Worm (Caenorhabditis elegans) whole organism, midembryonic: ENCODE results near the gene elo-2.

Source experiments
- T22C8.4 ChIP-seq: fragments of 200-800 bp; sonication (Bioruptor generic); IDR thresholded peaks from 2 replicates; pipeline ENCODE4 v1.3.6; 2022; ENCODE audit warnings: missing genetic modification characterization, missing compliant biosample characterization
- cog-1 ChIP-seq: sonication (generic microtip); optimal IDR thresholded peaks from 2 replicates; lab custom pipeline; 2016; ENCODE audit warnings: missing genetic modification characterization, missing compliant biosample characterization
- flt-1 ChIP-seq: fragments of 200-800 bp; sonication (Bioruptor generic); IDR thresholded peaks from 2 replicates; pipeline ENCODE4 v1.3.6; 2022; ENCODE audit warnings: missing genetic modification characterization, missing compliant biosample characterization
- klf-2 ChIP-seq: fragments of 200-800 bp; sonication (Bioruptor generic); conservative IDR thresholded peaks from 2 replicates; pipeline ENCODE4 v1.3.6; 2022; ENCODE audit warnings: missing genetic modification reagents, missing genetic modification characterization, missing compliant biosample characterization
- med-1 ChIP-seq: sonication (generic microtip); optimal IDR thresholded peaks from 2 replicates; lab custom pipeline; 2017; ENCODE audit warnings: missing genetic modification characterization, mild to moderate bottlenecking, missing compliant biosample characterization, antibody characterized with exemption, missing genetic modification reagents; ENCODE audit not compliant: insufficient read depth
- ref-1 ChIP-seq: fragments of 200-800 bp; sonication (Bioruptor generic); conservative IDR thresholded peaks from 2 replicates; pipeline ENCODE4 v1.3.6; 2022; ENCODE audit warnings: missing genetic modification reagents, missing genetic modification characterization, missing compliant biosample characterization
- tab-1 ChIP-seq: fragments of 200-800 bp; sonication (Bioruptor generic); IDR thresholded peaks from 2 replicates; pipeline ENCODE4 v1.3.6; 2022; ENCODE audit warnings: missing genetic modification characterization, missing compliant biosample characterization
- ztf-23 ChIP-seq: fragments of 200-800 bp; sonication (Bioruptor generic); IDR thresholded peaks from 2 replicates; pipeline ENCODE4 v1.3.6; 2022; ENCODE audit warnings: missing genetic modification reagents, missing genetic modification characterization, missing compliant biosample characterization
- ztf-29 ChIP-seq: fragments of 200-800 bp; sonication (Bioruptor generic); IDR thresholded peaks from 2 replicates; pipeline ENCODE4 v1.3.6; 2022; ENCODE audit warnings: missing genetic modification reagents, missing genetic modification characterization, missing compliant biosample characterization

Gene elo-2

DNA sequence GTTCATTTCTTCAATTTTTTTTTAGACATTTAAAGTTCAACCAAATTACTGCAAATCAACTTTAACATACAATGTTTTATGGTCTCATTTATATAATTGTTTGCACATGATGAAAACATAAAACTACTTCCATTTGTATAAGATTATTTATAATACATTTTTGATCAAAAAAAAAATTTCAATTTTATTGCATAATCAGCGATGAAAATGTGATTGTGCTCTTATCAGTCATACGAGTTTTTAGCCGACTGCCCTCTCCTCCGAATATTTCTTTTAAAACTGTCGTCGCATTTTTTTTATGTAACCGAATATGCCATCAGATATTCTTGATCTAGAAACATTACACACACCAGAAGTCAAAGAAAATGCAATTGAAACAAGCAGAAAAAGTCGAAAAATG, 26.8 kb downstream of the elo-2 start, which contains the start of gene F08A7.1:
Gene F08A7.1, plus strand, starts transcription at position 191 of the 400 bp plus-strand sequence.
- TF ChIP-seq tab-1 (no peak), cog-1 (tag; lab: Kevin White, UChicago) (no peak), klf-2 (GFP tag; lab: Robert Waterston, UW) (no peak), ref-1 (no peak), ztf-23 (no peak), T22C8.4 (no peak), ztf-29 (GFP tag; lab: Robert Waterston, UW) (no peak), med-1 (GFP tag; lab: Kevin White, UChicago) (no peak), flt-1 (no peak)

DNA sequence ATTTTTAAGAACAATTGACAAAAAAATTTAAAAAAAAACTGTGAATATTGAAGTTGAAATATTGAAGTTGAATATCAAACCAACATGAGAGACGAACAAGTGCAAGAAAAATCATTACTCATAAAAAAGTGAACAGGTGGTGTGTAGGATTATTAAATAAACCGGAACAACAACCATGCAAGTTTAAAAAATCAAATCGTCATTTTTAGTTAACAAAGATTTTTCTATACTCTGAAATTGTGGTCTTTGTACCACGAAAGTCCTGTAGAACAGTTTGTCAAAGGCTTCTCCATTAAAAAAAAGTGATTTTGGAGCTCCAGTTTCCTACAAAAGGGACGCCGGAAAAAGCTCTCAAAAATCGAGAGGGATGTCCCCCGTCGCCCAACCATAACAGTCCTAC, 27.2 kb downstream of the elo-2 start, which contains the start of gene C06A12.19:
Gene C06A12.19, minus strand, starts transcription at position 101 of the 400 bp plus-strand sequence.
- TF ChIP-seq tab-1 (no peak), ztf-23 (no peak), ref-1 (no peak), ztf-29 (GFP tag; lab: Robert Waterston, UW) (no peak), med-1 (GFP tag; lab: Kevin White, UChicago) (no peak), klf-2 (GFP tag; lab: Robert Waterston, UW) (no peak), flt-1 (no peak), cog-1 (tag; lab: Kevin White, UChicago) (no peak), T22C8.4 (no peak)

DNA sequence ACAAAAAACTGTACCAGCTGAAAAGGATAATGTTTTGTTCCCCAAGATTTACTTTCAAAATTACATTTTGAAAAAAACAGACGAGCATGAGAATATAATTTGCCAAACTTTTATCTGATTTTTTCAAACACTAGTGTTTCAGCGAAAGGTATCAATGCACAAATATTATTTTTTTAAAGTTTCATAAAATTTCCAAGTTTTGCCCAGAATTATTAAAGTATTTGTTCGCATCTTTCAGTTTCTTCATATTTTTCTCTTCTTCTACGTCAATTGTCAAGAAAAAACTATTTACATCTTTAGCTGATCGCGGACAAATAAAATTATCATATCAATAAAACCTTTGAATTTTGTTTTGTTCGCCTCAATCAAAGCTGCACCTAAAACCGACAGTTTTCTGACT, 30.2 kb downstream of the elo-2 start, which contains the start of gene C06A12.8:
Gene C06A12.8, plus strand, starts transcription at position 301 of the 400 bp plus-strand sequence.
- no peak for TF ChIP-seq ztf-23
- TF ChIP-seq ztf-29 (GFP tag; lab: Robert Waterston, UW), result no peak
- no peak for TF ChIP-seq T22C8.4
- TF ChIP-seq klf-2 (GFP tag; lab: Robert Waterston, UW), result no peak
- TF ChIP-seq med-1 (GFP tag; lab: Kevin White, UChicago), result no peak
- TF ChIP-seq tab-1, result no peak
- TF ChIP-seq ref-1, result no peak
- no peak for TF ChIP-seq cog-1 (tag; lab: Kevin White, UChicago)
- no peak for TF ChIP-seq flt-1

DNA sequence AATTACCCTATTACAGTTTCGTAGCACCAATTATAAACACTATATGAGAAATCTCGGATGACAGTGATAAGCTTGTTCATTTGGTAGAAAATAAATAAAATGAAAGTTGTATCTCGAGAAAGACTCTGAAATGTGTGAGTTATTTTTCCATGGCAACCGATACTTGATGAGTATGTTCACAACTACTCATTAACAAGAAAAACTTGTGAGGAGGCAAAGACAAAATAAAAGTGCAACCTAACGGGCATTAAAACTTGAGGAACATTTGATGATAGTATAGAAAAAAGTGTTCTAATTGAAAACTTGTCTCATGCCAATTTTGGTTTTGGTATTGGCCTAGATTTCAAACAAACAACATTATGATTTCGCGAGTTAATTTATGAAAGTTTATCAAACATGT, 30.7 kb downstream of the elo-2 start, which contains the start of gene gcy-27:
Gene gcy-27, minus strand, starts transcription at position 101 of the 400 bp plus-strand sequence.
- no peak for TF ChIP-seq med-1 (GFP tag; lab: Kevin White, UChicago)
- TF ChIP-seq ztf-29 (GFP tag; lab: Robert Waterston, UW), result no peak
- no peak for TF ChIP-seq ref-1
- no peak for TF ChIP-seq cog-1 (tag; lab: Kevin White, UChicago)
- TF ChIP-seq ztf-23, result no peak
- TF ChIP-seq T22C8.4, result no peak
- TF ChIP-seq tab-1, result no peak
- TF ChIP-seq klf-2 (GFP tag; lab: Robert Waterston, UW), result no peak
- no peak for TF ChIP-seq flt-1

DNA sequence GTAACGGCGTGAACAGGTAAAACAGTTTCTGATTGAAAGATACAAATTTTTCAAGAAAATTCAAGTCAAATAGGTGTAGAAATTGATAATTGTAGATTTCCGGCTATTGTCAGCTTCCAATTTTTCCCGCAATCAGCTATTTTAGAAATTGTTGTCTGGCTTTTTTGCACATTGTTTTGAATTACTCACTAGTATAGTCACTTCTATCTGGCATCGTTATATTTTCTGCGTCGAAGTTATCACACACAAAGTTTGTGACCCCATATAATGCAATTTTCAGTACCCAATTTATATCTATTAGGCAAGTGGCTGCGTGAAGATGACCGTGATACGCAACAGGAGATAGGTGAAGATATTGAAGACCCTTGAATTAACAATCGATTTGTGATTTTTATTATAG, 32.0 kb downstream of the elo-2 start:
- TF ChIP-seq ref-1, result no peak
- no peak for TF ChIP-seq klf-2 (GFP tag; lab: Robert Waterston, UW)
- no peak for TF ChIP-seq tab-1
- no peak for TF ChIP-seq flt-1
- no peak for TF ChIP-seq T22C8.4
- TF ChIP-seq ztf-23, result no peak
- no peak for TF ChIP-seq med-1 (GFP tag; lab: Kevin White, UChicago)
- no peak for TF ChIP-seq ztf-29 (GFP tag; lab: Robert Waterston, UW)
- no peak for TF ChIP-seq cog-1 (tag; lab: Kevin White, UChicago)

DNA sequence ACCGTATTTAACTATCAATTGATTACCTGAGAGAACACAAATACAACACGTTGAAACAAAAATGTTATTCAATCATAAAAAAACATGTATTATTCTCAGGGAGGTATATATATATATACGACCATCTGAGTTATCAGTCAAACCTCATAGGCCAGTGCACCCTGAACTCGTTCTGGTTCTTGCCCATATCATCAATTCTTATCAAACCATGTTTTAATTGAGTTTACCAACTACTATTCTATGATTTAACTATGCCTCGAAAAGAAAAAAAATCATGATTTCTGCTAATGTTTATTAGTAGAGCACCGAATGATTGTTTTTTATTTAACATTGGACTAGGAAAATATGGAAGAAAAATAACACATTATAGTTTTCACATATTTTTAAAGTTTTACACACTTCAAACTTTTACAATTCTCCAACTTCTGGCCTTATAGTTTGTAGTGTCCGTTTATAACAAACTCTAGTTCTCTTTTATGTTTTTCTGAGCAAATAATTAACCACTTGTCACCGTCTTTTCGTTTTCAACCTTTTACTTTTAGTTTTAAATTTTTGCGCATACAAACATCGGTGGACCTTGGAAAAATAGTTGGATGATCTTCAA, 34.9 kb downstream of the elo-2 start:
- TF ChIP-seq klf-2 (GFP tag; lab: Robert Waterston, UW) (no peak), ztf-23 (no peak), ref-1 (no peak), tab-1 (no peak), flt-1 (no peak), ztf-29 (GFP tag; lab: Robert Waterston, UW) (no peak), cog-1 (tag; lab: Kevin White, UChicago) (no peak), T22C8.4 (no peak)

DNA sequence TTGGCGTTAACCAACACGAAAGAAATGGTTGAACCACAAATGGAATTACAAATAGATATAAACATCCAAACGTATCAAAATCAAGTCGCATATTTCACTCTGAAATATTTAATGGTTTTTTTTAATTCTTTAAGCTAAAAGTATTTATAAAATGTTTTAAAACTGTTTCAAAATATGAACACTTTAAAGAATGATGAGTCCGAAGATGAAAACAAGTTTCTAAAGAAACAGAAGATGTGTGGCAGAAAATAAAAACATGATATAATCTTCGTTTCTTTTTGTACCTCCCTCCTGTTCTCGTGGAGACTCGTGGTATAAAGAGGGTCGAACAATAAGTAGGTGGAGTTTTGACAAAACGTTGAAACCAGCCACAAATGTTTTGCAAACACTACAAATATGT, 35.9 kb downstream of the elo-2 start, which contains the start of gene lact-6:
Gene lact-6, minus strand, starts transcription at position 101 of the 400 bp plus-strand sequence.
- TF ChIP-seq med-1 (GFP tag; lab: Kevin White, UChicago), result no peak
- no peak for TF ChIP-seq T22C8.4
- TF ChIP-seq ztf-23, result no peak
- no peak for TF ChIP-seq tab-1
- no peak for TF ChIP-seq ref-1

DNA sequence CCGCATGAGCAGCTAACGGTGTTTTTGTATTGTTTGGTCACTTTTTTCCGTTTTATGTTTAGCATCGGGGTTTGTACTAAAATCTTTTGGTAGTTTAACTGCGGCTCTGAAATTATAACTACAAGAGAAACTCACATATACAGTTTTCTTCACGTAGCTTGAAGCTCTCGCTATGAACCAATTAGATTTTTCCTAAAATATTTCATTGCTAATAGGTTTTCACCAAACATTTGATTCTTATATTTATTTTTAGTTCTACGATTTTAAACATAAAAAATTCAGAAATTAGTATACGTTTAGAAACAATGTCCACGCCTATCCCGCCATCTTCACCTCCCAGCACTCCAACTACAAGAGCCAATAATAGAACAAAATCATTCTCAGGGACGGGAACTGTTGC, 39.8 kb downstream of the elo-2 start, which contains the start of gene C06A12.3:
Gene C06A12.3, plus strand, starts transcription at position 301 of the 400 bp plus-strand sequence.
- TF ChIP-seq tab-1, result no peak

DNA sequence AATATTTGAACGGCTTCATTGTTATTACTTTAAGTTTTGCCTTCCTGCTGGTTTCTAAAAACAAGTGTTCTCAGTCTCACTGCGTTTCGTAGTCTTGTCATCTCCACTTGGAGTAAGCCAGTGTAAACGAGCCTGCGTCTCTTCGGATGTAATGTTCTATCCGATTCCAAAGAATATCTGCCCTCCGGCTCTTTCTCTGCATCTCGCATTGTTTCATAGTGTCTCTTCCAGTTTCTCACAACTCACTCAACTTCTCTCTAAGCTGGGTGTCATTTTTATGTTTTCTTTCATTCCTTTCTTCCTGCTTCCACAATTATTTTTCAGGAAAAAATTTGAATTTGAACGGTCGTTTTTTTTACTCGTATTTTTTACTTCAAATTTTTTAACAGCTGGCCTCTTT, 40.2 kb downstream of the elo-2 start:
- TF ChIP-seq med-1 (GFP tag; lab: Kevin White, UChicago) (no peak), cog-1 (tag; lab: Kevin White, UChicago) (no peak), ztf-29 (GFP tag; lab: Robert Waterston, UW) (no peak), T22C8.4 (no peak), tab-1 (no peak), ztf-23 (no peak), ref-1 (no peak), flt-1 (no peak), klf-2 (GFP tag; lab: Robert Waterston, UW) (no peak)

DNA sequence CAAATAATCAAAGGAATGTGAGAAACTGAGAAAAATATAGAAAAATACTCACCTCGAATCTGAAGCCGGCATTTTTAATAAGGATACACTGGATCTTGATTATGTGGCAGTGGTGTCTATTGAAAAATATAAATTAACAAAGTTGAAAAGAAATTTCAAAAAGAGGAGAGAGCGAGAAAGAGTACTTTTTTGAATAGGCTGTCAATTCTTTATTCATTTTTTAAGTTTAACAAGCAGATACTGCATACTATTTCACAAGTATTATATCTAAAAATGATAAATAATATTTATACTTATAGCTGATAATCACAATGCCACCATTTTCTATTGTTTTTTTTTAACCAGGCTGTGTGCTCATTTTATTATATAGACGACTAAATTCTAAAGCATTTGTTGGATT, 49.5 kb downstream of the elo-2 start, which contains the start of gene npr-26:
Gene npr-26, minus strand, starts transcription at position 101 of the 400 bp plus-strand sequence.
- TF ChIP-seq klf-2 (GFP tag; lab: Robert Waterston, UW) (no peak), ref-1 (no peak), flt-1 (no peak), T22C8.4 (no peak), ztf-29 (GFP tag; lab: Robert Waterston, UW) (no peak), ztf-23 (no peak), cog-1 (tag; lab: Kevin White, UChicago) (no peak), tab-1 (no peak), med-1 (GFP tag; lab: Kevin White, UChicago) (no peak)
